Worm (Caenorhabditis elegans): Measurements from ENCODE around the gene cyp-13A10.

DNA sequence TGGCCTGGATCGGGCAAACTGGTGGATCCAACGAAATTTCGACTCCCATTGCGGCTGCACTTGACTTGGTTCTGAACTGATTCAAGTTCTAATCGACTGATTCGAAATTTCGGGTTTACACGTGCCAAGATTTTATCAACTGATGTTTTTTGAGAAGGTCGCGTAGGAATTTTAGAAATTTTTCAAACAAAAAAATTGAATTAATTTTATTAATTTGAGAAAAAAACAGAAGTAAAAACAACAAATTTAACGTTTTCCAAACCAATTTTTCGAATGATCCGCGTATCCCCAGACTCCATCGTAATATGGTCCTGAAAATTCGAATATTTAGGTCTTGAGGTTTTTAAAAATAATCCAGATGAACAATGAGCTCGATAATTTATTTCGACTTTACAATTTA is 9.8 kb downstream of the cyp-13A10 start, which contains the start of gene ZK1307.3:
- TF ChIP-seq skn-1 (tag; optimal IDR thresholded peaks at IDR 0.05) (no peak), snpc-4 (tag; optimal IDR thresholded peaks at IDR 0.05) (no peak), elt-3 (tag; optimal IDR thresholded peaks at IDR 0.05) (no peak), pqm-1 (tag; optimal IDR thresholded peaks at IDR 0.05) (no peak), pha-4 (tag; optimal IDR thresholded peaks at IDR 0.05) (no peak), ceh-82 (tag; optimal IDR thresholded peaks at IDR 0.05) (no peak), nhr-12 (tag; optimal IDR thresholded peaks at IDR 0.05) (no peak), nhr-11 (tag; optimal IDR thresholded peaks at IDR 0.05) (no peak), nhr-23 (tag; optimal IDR thresholded peaks at IDR 0.05) (no peak), aly-2 (tag; optimal IDR thresholded peaks at IDR 0.05) (no peak)

Data from whole organism, L3 larva.